Worm (Caenorhabditis elegans): ENCODE measurements around the gene twk-14.

DNA sequence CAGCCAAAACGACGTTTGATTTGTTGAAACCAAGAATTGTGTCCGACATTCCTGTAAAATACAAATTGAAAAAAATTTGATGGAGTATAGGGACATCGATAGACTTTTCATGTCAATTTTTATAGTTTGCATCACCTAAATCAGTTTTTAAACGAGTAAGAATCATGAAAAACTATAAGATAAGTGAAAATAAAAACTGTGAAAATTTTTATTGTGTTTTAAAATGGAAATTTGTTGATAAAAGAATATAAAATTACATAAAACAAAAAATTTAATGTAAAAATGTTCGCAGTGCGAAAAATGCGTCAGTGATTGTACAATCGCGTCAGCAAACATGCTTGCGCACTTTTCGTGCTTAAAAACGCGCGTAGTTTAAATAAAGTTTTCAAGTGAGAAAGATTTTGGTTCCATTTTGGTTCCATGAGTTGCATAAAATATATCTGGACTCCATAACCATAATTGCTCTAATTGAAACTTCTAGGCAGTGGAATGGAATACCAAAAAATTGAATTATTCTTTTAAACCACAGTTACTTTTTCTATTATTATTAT is 52.0 kb downstream of the twk-14 start, which contains the start of gene tomm-20:
- TF ChIP-seq lin-13 (GFP tag; optimal IDR thresholded peaks at IDR 0.05) (peak; percentile 92), nhr-11 (tag; optimal IDR thresholded peaks at IDR 0.05) (no peak), fos-1 (tag; optimal IDR thresholded peaks at IDR 0.05) (peak; percentile 68), gmeb-1 (tag; optimal IDR thresholded peaks at IDR 0.05) (peak; percentile 99), ama-1 (optimal IDR thresholded peaks at IDR 0.05) (peak; percentile 73)

All from whole organism, L2 larva.